Worm (Caenorhabditis elegans): ENCODE measurements around the gene ZK370.6.

ce11 chrIII:8769253-8769652, 25.6 kb upstream of the ZK370.6 start, which contains the start of gene K02D10.1:
- TF ChIP-seq Y67H2A.10 (GFP tag; conservative IDR thresholded peaks at IDR 0.05) (no peak), Y56A3A.18 (GFP tag; IDR thresholded peaks at IDR 0.05) (no peak), gei-17 (GFP tag; optimal IDR thresholded peaks at IDR 0.05) (no peak), mxl-1 (tag; optimal IDR thresholded peaks at IDR 0.05) (no peak), ceh-27 (GFP tag; optimal IDR thresholded peaks at IDR 0.05) (no peak), pbrm-1 (GFP tag; IDR thresholded peaks at IDR 0.05) (no peak), zfh-2 (GFP tag; conservative IDR thresholded peaks at IDR 0.05) (no peak)

Data from whole organism, young adult.